Worm (Caenorhabditis elegans): ENCODE measurements around the gene H04D03.6.

Gene H04D03.6

DNA sequence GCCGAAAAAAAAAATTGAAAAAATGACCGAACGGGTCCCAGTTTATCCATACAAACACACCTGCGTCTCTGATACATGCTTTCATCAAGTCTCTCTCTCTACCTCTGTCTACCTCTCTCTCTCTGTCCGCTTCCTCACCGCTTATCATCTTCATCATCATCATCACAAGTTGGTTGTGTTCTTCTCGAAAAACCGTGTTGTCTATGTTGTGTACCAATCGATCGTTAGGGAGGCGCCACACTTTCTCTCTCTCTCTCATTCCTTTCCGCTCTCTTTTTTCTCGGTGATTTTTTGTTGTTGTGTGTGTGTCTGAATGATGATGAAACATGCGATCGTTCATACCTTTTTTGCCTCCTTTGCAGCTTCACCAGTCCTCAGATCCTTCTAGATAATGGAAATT is 25.0 kb upstream of the H04D03.6 start:
- no peak for TF ChIP-seq K12H6.12 (tag; optimal IDR thresholded peaks at IDR 0.05)
- no peak for TF ChIP-seq unc-130 (GFP tag; optimal IDR thresholded peaks at IDR 0.05)
- no peak for TF ChIP-seq sdz-38 (tag; optimal IDR thresholded peaks at IDR 0.05)
- TF ChIP-seq F33H1.4 (GFP tag; IDR thresholded peaks at IDR 0.05) = no peak
- TF ChIP-seq ceh-100 (GFP tag; IDR thresholded peaks at IDR 0.05) = no peak
- no peak for TF ChIP-seq tlf-1 (GFP tag; optimal IDR thresholded peaks at IDR 0.05)
- TF ChIP-seq F37B4.10 (GFP tag; IDR thresholded peaks at IDR 0.05) = no peak
- TF ChIP-seq aptf-2 (GFP tag; conservative IDR thresholded peaks at IDR 0.05) = no peak
- no peak for TF ChIP-seq F49E8.2 (tag; optimal IDR thresholded peaks at IDR 0.05; ENCODE audit: insufficient read depth)
- TF ChIP-seq lag-1 (GFP tag; IDR thresholded peaks at IDR 0.05) = no peak
- no peak for TF ChIP-seq let-607 (tag; optimal IDR thresholded peaks at IDR 0.05)
- no peak; the same call in 1 of the 2 replicates for TF ChIP-seq cebp-1 (GFP tag; IDR thresholded peaks at IDR 0.05)
- TF ChIP-seq cebp-1 (tag; optimal IDR thresholded peaks at IDR 0.05) = peak; percentile 78
- peak; percentile 24; the same call in 1 of the 2 replicates for TF ChIP-seq mcd-1 (GFP tag; IDR thresholded peaks at IDR 0.05)
- TF ChIP-seq madf-3 (GFP tag; IDR thresholded peaks at IDR 0.05) = no peak
- TF ChIP-seq Y95B8A.8 (GFP tag; IDR thresholded peaks at IDR 0.05) = no peak
- TF ChIP-seq ama-1 (optimal IDR thresholded peaks at IDR 0.05) = no peak
- TF ChIP-seq ama-1 (GFP tag; optimal IDR thresholded peaks at IDR 0.05) = peak in 1 of 2 experiments; percentile 9
- TF ChIP-seq madf-8 (GFP tag; conservative IDR thresholded peaks at IDR 0.05) = no peak
- no peak for TF ChIP-seq mxl-1 (tag; optimal IDR thresholded peaks at IDR 0.05)
- peak; percentile 38 for TF ChIP-seq lin-40 (tag; optimal IDR thresholded peaks at IDR 0.05)
- no peak; the same call in 1 of the 2 replicates for TF ChIP-seq hmg-1.2 (GFP tag; IDR thresholded peaks at IDR 0.05)
- TF ChIP-seq ztf-26 (tag; optimal IDR thresholded peaks at IDR 0.05) = peak; percentile 28
- TF ChIP-seq nhr-90 (tag; optimal IDR thresholded peaks at IDR 0.05) = no peak
- TF ChIP-seq gei-17 (GFP tag; optimal IDR thresholded peaks at IDR 0.05) = no peak
- TF ChIP-seq F10E7.11 (tag; optimal IDR thresholded peaks at IDR 0.05) = no peak
- peak; percentile 83 for TF ChIP-seq attf-5 (GFP tag; optimal IDR thresholded peaks at IDR 0.05)
- no peak for TF ChIP-seq fkh-3 (tag; optimal IDR thresholded peaks at IDR 0.05)
- TF ChIP-seq ekl-4 (GFP tag; IDR thresholded peaks at IDR 0.05) = peak; percentile 18; the same call in 1 of the 2 replicates
- TF ChIP-seq mes-4 (tag; optimal IDR thresholded peaks at IDR 0.05) = no peak
- no peak for TF ChIP-seq C17E4.6 (GFP tag; IDR thresholded peaks at IDR 0.05)
- TF ChIP-seq dpff-1 (tag; optimal IDR thresholded peaks at IDR 0.05) = no peak
- TF ChIP-seq nhr-80 (tag; optimal IDR thresholded peaks at IDR 0.05) = peak; percentile 45
- no peak for TF ChIP-seq Y53G8AR.9 (GFP tag; conservative IDR thresholded peaks at IDR 0.05)

DNA sequence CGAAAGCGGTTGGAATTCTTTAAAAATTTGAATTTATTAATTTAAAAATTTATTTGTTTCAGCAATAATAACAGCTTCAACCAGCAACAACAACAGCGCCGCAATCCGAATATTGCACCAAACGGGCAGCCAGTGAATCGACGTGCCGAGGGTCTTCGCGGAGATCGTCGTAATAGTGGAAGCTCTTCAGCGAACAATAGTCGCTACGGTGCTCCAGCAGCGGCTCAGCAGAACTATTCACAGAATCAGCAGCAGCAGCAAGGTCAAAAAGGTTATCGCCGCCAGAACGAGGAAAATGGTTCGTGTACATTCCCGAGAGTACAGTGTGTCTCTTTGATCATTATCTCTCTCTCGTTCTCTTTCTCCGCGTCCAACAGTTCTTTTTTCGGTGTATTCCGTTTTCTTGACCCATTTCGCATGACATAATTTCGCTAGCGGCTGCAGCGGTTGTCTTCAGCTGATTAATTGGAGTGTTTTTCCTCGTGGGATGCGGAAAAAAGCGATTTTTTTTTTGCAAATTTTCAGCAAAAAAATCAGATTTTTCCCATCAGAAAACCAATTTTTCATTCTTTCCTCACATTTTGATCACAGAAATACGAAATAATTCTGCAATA is 24.4 kb upstream of the H04D03.6 start:
- peak; percentile 56; the same call in 1 of the 2 replicates for TF ChIP-seq zfh-2 (GFP tag; conservative IDR thresholded peaks at IDR 0.05)
- no peak for TF ChIP-seq ztf-3 (GFP tag; optimal IDR thresholded peaks at IDR 0.05)

DNA sequence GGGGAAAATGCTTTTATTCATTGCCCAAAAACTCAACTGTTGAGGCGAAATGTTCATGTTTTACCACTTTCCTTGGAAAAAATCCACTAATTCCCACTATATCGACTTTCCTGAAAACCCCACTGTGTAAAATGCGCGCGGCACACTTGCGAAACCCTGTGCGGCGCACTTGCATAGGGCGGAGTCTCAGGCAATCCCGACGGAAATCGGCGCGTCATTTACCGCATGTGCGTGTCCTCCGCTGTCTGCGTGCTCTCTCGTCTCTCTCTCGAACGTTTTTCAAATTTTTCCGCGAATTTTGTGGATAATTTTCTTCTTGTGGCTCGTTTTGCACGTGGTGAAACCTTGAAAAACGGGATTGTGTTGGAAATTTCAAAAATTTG is 22.5 kb upstream of the H04D03.6 start, which contains the start of gene atx-2:
TSS of gene atx-2 (plus strand) at position 226 of the 383 bp plus-strand sequence.
- TF ChIP-seq pbrm-1 (GFP tag; IDR thresholded peaks at IDR 0.05) (peak; percentile 95), attf-3 (GFP tag; conservative IDR thresholded peaks at IDR 0.05) (peak; percentile 70), chd-7 (tag; optimal IDR thresholded peaks at IDR 0.05) (peak; percentile 92), snpc-1.3 (tag; optimal IDR thresholded peaks at IDR 0.05; ENCODE audit: insufficient read depth) (peak; percentile 58), nhr-120 (GFP tag; IDR thresholded peaks at IDR 0.05) (no peak), somi-1 (GFP tag; optimal IDR thresholded peaks at IDR 0.05) (peak; percentile 66), K11D2.4 (GFP tag; IDR thresholded peaks at IDR 0.05) (peak; percentile 91), lin-54 (GFP tag; optimal IDR thresholded peaks at IDR 0.05) (peak; percentile 91), D2030.7 (GFP tag; IDR thresholded peaks at IDR 0.05) (peak; percentile 87), gei-17 (GFP tag; optimal IDR thresholded peaks at IDR 0.05) (peak; percentile 49), rpc-1 (optimal IDR thresholded peaks at IDR 0.05) (peak; percentile 57), rpc-1 (tag; optimal IDR thresholded peaks at IDR 0.05) (no peak), lag-1 (GFP tag; IDR thresholded peaks at IDR 0.05) (no peak), aptf-3 (GFP tag; IDR thresholded peaks at IDR 0.05) (peak; percentile 78; the same call in 1 of the 2 replicates), sea-2 (GFP tag; IDR thresholded peaks at IDR 0.05) (0 out of 2 replicates have a peak, but pooled peaks have one; percentile 70)

Measured in whole organism, young adult.